Worm (Caenorhabditis elegans): ENCODE measurements around the gene hst-2.

The hst-2 gene

ce11 chrX:11185498-11185897 is 21.5 kb downstream of the hst-2 start, which contains the start of gene gnrr-7:
gnrr-7 (plus strand) TSS chrX:11185798.
- TF ChIP-seq ceh-8 (GFP tag; optimal IDR thresholded peaks at IDR 0.05) (no peak), nhr-47 (tag; optimal IDR thresholded peaks at IDR 0.05) (no peak), pax-3 (tag; optimal IDR thresholded peaks at IDR 0.05) (no peak), blmp-1 (tag; optimal IDR thresholded peaks at IDR 0.05) (no peak), nhr-90 (tag; optimal IDR thresholded peaks at IDR 0.05; ENCODE audit: poor library complexity) (no peak), hlh-17 (GFP tag; optimal IDR thresholded peaks at IDR 0.05; ENCODE audit: borderline replicate concordance) (no peak), mep-1 (tag; optimal IDR thresholded peaks at IDR 0.05) (no peak), lsy-2 (tag; optimal IDR thresholded peaks at IDR 0.05) (no peak), nhr-28 (tag; optimal IDR thresholded peaks at IDR 0.05) (no peak)

ce11 chrX:11178599-11178998 is 28.4 kb downstream of the hst-2 start, which contains the start of gene gnrr-6:
gnrr-6 (plus strand) TSS chrX:11178899.
- TF ChIP-seq ceh-88 (GFP tag; IDR thresholded peaks at IDR 0.05) (no peak), ets-5 (GFP tag; IDR thresholded peaks at IDR 0.05) (no peak), mef-2 (tag; optimal IDR thresholded peaks at IDR 0.05) (no peak), nhr-90 (tag; optimal IDR thresholded peaks at IDR 0.05; ENCODE audit: poor library complexity) (no peak), zip-4 (GFP tag; optimal IDR thresholded peaks at IDR 0.05) (no peak), nhr-20 (tag; optimal IDR thresholded peaks at IDR 0.05) (no peak), nhr-47 (tag; optimal IDR thresholded peaks at IDR 0.05) (no peak), lir-3 (tag; optimal IDR thresholded peaks at IDR 0.05; ENCODE audit: poor library complexity) (no peak), nhr-77 (tag; optimal IDR thresholded peaks at IDR 0.05) (no peak), sup-37 (GFP tag; optimal IDR thresholded peaks at IDR 0.05) (no peak), Y116A8C.19 (tag; optimal IDR thresholded peaks at IDR 0.05; ENCODE audit: borderline replicate concordance) (no peak), nhr-12 (tag; optimal IDR thresholded peaks at IDR 0.05) (no peak), ceh-63 (GFP tag; optimal IDR thresholded peaks at IDR 0.05) (no peak), sptf-1 (tag; optimal IDR thresholded peaks at IDR 0.05) (no peak), snu-23 (GFP tag; optimal IDR thresholded peaks at IDR 0.05) (no peak), nhr-76 (tag; optimal IDR thresholded peaks at IDR 0.05) (no peak), aly-2 (tag; optimal IDR thresholded peaks at IDR 0.05) (no peak), elt-2 (tag; optimal IDR thresholded peaks at IDR 0.05) (no peak), ztf-11 (tag; optimal IDR thresholded peaks at IDR 0.05) (no peak)

ce11 chrX:11162778-11163584 is 44.0 kb downstream of the hst-2 start:
- TF ChIP-seq unc-86 (tag; optimal IDR thresholded peaks at IDR 0.05) (no peak), lin-13 (GFP tag; optimal IDR thresholded peaks at IDR 0.05) (no peak)

- no peak for TF ChIP-seq mab-9 (GFP tag; IDR thresholded peaks at IDR 0.05)
- no peak for TF ChIP-seq ets-5 (GFP tag; IDR thresholded peaks at IDR 0.05)
- TF ChIP-seq sup-37 (GFP tag; optimal IDR thresholded peaks at IDR 0.05), result no peak
- TF ChIP-seq fkh-8 (tag; optimal IDR thresholded peaks at IDR 0.05), result no peak
- no peak for TF ChIP-seq sptf-1 (tag; optimal IDR thresholded peaks at IDR 0.05)
- TF ChIP-seq pqm-1 (tag; optimal IDR thresholded peaks at IDR 0.05), result no peak
- no peak for TF ChIP-seq mdl-1 (tag; optimal IDR thresholded peaks at IDR 0.05)
- TF ChIP-seq egl-13 (tag; optimal IDR thresholded peaks at IDR 0.05), result no peak
- TF ChIP-seq unc-30 (tag; optimal IDR thresholded peaks at IDR 0.05), result no peak
- TF ChIP-seq hlh-17 (GFP tag; optimal IDR thresholded peaks at IDR 0.05; ENCODE audit: borderline replicate concordance), result no peak
Observed at ce11 chrX:11160537-11160936, 46.4 kb downstream of the hst-2 start, which contains the start of gene C05C9.1. C05C9.1 (plus strand) TSS chrX:11160837.
